Worm (Caenorhabditis elegans) whole organism, mixed stage, embryonic: ENCODE data around the gene sri-43.

ENCODE experiments used
- bed-3 ChIP-seq: fragments of 200-800 bp; sonication (Bioruptor generic); optimal IDR thresholded peaks from 3 replicates; lab custom pipeline; 2018; ENCODE audit warnings: mild to moderate bottlenecking, missing genetic modification characterization, moderate library complexity, missing compliant biosample characterization
- ceh-43 ChIP-seq: fragments of 200-800 bp; sonication (Bioruptor generic); optimal IDR thresholded peaks from 2 replicates; lab custom pipeline; 2018; ENCODE audit warnings: mild to moderate bottlenecking, missing genetic modification characterization, moderate library complexity, missing compliant biosample characterization
- elt-3 ChIP-seq: fragments of 150-350 bp; optimal IDR thresholded peaks from 2 replicates; lab custom pipeline; 2014; ENCODE audit warnings: missing biosample characterization, missing genetic modification characterization
- hlh-1 ChIP-seq: fragments of 150-350 bp; optimal IDR thresholded peaks from 2 replicates; lab custom pipeline; 2014; ENCODE audit warnings: missing biosample characterization, missing genetic modification reagents, missing genetic modification characterization
- lin-13 ChIP-seq: fragments of 150-350 bp; optimal IDR thresholded peaks from 2 replicates; lab custom pipeline; 2014; ENCODE audit warnings: missing biosample characterization, missing genetic modification characterization
- lin-32 ChIP-seq: fragments of 200-800 bp; sonication (Bioruptor generic); optimal IDR thresholded peaks from 2 replicates; lab custom pipeline; 2018; ENCODE audit warnings: mild to moderate bottlenecking, missing genetic modification characterization, missing compliant biosample characterization
- mab-5 ChIP-seq: fragments of 150-350 bp; optimal IDR thresholded peaks from 2 replicates; lab custom pipeline; 2014; ENCODE audit warnings: missing biosample characterization, missing genetic modification characterization
- nhr-12 ChIP-seq: fragments of 150-350 bp; optimal IDR thresholded peaks from 2 replicates; lab custom pipeline; 2014; ENCODE audit warnings: missing biosample characterization, missing genetic modification characterization
- nhr-76 ChIP-seq: sonication (generic microtip); optimal IDR thresholded peaks from 2 replicates; lab custom pipeline; 2017; ENCODE audit warnings: missing biosample characterization, missing genetic modification characterization
- pha-4 ChIP-seq: fragments of 150-350 bp; optimal IDR thresholded peaks from 2 replicates; lab custom pipeline; 2018; ENCODE audit warnings: missing biosample characterization, missing genetic modification reagents, missing genetic modification characterization
- snpc-4 ChIP-seq: fragments of 150-350 bp; optimal IDR thresholded peaks from 2 replicates; lab custom pipeline; 2014; ENCODE audit warnings: missing biosample characterization, missing genetic modification characterization
- unc-39 ChIP-seq: fragments of 150-350 bp; optimal IDR thresholded peaks from 2 replicates; lab custom pipeline; 2014; ENCODE audit warnings: missing biosample characterization, missing genetic modification characterization
- unc-62 ChIP-seq: fragments of 150-350 bp; optimal IDR thresholded peaks from 2 replicates; lab custom pipeline; 2014; ENCODE audit warnings: missing biosample characterization, missing genetic modification reagents, missing genetic modification characterization
- ztf-11 ChIP-seq: fragments of 150-350 bp; optimal IDR thresholded peaks from 2 replicates; lab custom pipeline; 2014; ENCODE audit warnings: missing biosample characterization, missing genetic modification characterization

DNA sequence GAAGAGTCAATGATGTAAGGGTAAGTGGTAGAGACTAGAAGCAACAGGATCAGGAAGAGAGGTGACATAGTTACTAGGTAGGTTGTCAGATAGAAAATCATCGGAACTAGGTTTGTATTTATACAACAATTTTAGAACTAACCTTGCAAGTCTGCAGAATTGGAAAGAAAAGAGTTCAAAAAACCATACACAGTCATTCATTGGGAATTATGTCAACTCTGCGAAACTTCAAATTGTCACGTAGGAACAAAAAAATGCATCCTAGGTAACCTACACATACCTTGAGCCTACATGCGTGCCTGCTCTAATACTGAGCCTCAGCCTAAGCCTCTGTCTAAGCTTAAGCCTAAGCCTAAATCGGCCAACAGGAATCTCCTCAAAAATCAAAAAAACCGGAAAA, 18.1 kb downstream of the sri-43 start, which contains the start of gene ins-19:
- no peak for TF ChIP-seq nhr-12
- TF ChIP-seq bed-3 = no peak
- no peak for TF ChIP-seq elt-3
- TF ChIP-seq mab-5 (tag; lab: Kevin White, UChicago) = no peak
- TF ChIP-seq lin-32 = no peak
- no peak for TF ChIP-seq nhr-76
- TF ChIP-seq unc-62 (GFP tag; lab: Kevin White, UChicago) = no peak
- TF ChIP-seq lin-13 (tag; lab: Kevin White, UChicago) = no peak
- TF ChIP-seq hlh-1 (tag; lab: Kevin White, UChicago) = no peak
- TF ChIP-seq ztf-11 = no peak
- no peak for TF ChIP-seq unc-39 (tag; lab: Kevin White, UChicago)
- no peak for TF ChIP-seq pha-4 (tag; lab: Kevin White, UChicago)
- TF ChIP-seq snpc-4 (tag; lab: Kevin White, UChicago) = no peak
- no peak for TF ChIP-seq ceh-43 (GFP tag; lab: Kevin White, UChicago)
